Worm (Caenorhabditis elegans): ENCODE results near the gene sax-3.

- TF ChIP-seq W03F9.2 (tag; optimal IDR thresholded peaks at IDR 0.05) (no peak), him-1 (tag; optimal IDR thresholded peaks at IDR 0.05) (no peak), dao-5 (tag; optimal IDR thresholded peaks at IDR 0.05) (no peak)
Observed at ce11 chrX:3443526-3443925, 22.2 kb downstream of the sax-3 start, which contains the start of gene ZK813.2.

All from whole organism, L4/young adult.